Worm (Caenorhabditis elegans) whole organism, L1 larva: ENCODE measurements around the gene ZK1320.3.

Source experiments
- C04F5.9 ChIP-seq: sonication (generic microtip); optimal IDR thresholded peaks from 2 replicates; lab custom pipeline; 2016; ENCODE audit warnings: missing genetic modification characterization, missing compliant biosample characterization
- C16A3.4 ChIP-seq: fragments of 150-350 bp; optimal IDR thresholded peaks from 2 replicates; lab custom pipeline; 2014; ENCODE audit warnings: missing biosample characterization, missing genetic modification characterization
- Y116A8C.19 ChIP-seq: sonication (generic microtip); optimal IDR thresholded peaks from 2 replicates; lab custom pipeline; 2016; ENCODE audit warnings: missing compliant biosample characterization, missing genetic modification characterization, borderline replicate concordance
- alr-1 ChIP-seq: fragments of 200-800 bp; sonication (Bioruptor generic); optimal IDR thresholded peaks from 2 replicates; lab custom pipeline; 2018; ENCODE audit warnings: borderline replicate concordance, mild to moderate bottlenecking, missing genetic modification characterization, missing compliant biosample characterization
- ama-1 ChIP-seq: fragments of 150-350 bp; optimal IDR thresholded peaks from 2 replicates; lab custom pipeline; 2014
- blmp-1 ChIP-seq: fragments of 150-350 bp; optimal IDR thresholded peaks from 2 replicates; lab custom pipeline; 2014; ENCODE audit warnings: missing biosample characterization, missing genetic modification characterization
- ceh-8 ChIP-seq: fragments of 200-800 bp; sonication (Bioruptor generic); optimal IDR thresholded peaks from 2 replicates; lab custom pipeline; 2018; ENCODE audit warnings: mild to moderate bottlenecking, missing genetic modification characterization, moderate library complexity, missing compliant biosample characterization
- ceh-88 ChIP-seq: fragments of 200-800 bp; sonication (Bioruptor generic); IDR thresholded peaks from 2 replicates; pipeline ENCODE4 v1.3.6; 2022; ENCODE audit warnings: missing genetic modification characterization, missing compliant biosample characterization
- ceh-90 ChIP-seq: sonication (generic microtip); optimal IDR thresholded peaks from 2 replicates; lab custom pipeline; 2016; ENCODE audit warnings: missing genetic modification characterization, missing compliant biosample characterization
- dsc-1 ChIP-seq: sonication (generic microtip); optimal IDR thresholded peaks from 2 replicates; lab custom pipeline; 2016; ENCODE audit warnings: mild to moderate bottlenecking, missing genetic modification characterization, missing compliant biosample characterization
- elt-2 ChIP-seq: sonication (generic microtip); optimal IDR thresholded peaks from 2 replicates; lab custom pipeline; 2016; ENCODE audit warnings: missing genetic modification characterization, mild to moderate bottlenecking, inconsistent platforms, missing compliant biosample characterization, missing genetic modification reagents
- elt-3 ChIP-seq, 6 experiments: fragments of 150-350 bp in 1 of 6; sonication (generic microtip); optimal IDR thresholded peaks; 2 replicates each; lab custom pipeline; 2017 to 2018; ENCODE audit warnings: missing biosample characterization in 6 of 6, missing genetic modification characterization in 6 of 6, inconsistent platforms in 1 of 6
- fkh-10 ChIP-seq: sonication (generic microtip); optimal IDR thresholded peaks from 2 replicates; lab custom pipeline; 2017; ENCODE audit warnings: missing biosample characterization, missing genetic modification reagents, missing genetic modification characterization
- fkh-4 ChIP-seq: sonication (generic microtip); optimal IDR thresholded peaks from 2 replicates; lab custom pipeline; 2016; ENCODE audit warnings: missing compliant biosample characterization, missing genetic modification characterization, borderline replicate concordance
- fkh-8 ChIP-seq: sonication (generic microtip); optimal IDR thresholded peaks from 2 replicates; lab custom pipeline; 2016; ENCODE audit warnings: mild to moderate bottlenecking, missing genetic modification characterization, missing compliant biosample characterization
- grh-1 ChIP-seq: fragments of 200-800 bp; sonication (Bioruptor generic); IDR thresholded peaks from 2 replicates; pipeline ENCODE4 v1.3.6; 2022; ENCODE audit warnings: missing genetic modification reagents, missing genetic modification characterization, missing compliant biosample characterization
- hlh-17 ChIP-seq: fragments of 200-800 bp; sonication (Bioruptor generic); optimal IDR thresholded peaks from 2 replicates; lab custom pipeline; 2018; ENCODE audit warnings: missing genetic modification characterization, mild to moderate bottlenecking, missing compliant biosample characterization, moderate library complexity, borderline replicate concordance
- hlh-4 ChIP-seq: sonication (generic microtip); optimal IDR thresholded peaks from 2 replicates; lab custom pipeline; 2016; ENCODE audit warnings: mild to moderate bottlenecking, missing genetic modification characterization, missing compliant biosample characterization
- hpl-2 ChIP-seq: fragments of 150-350 bp; optimal IDR thresholded peaks from 2 replicates; lab custom pipeline; 2014; ENCODE audit warnings: missing biosample characterization, missing genetic modification reagents, missing genetic modification characterization
- irx-1 ChIP-seq: sonication (generic microtip); optimal IDR thresholded peaks from 2 replicates; lab custom pipeline; 2016; ENCODE audit warnings: missing genetic modification characterization, missing compliant biosample characterization
- lin-14 ChIP-seq: fragments of 200-800 bp; sonication (Bioruptor generic); optimal IDR thresholded peaks from 2 replicates; lab custom pipeline; 2018; ENCODE audit warnings: mild to moderate bottlenecking, missing genetic modification characterization, moderate library complexity, missing compliant biosample characterization
- lin-35 ChIP-seq, 2 experiments: fragments of 150-350 bp; optimal IDR thresholded peaks; 2 replicates each; lab custom pipeline; 2014; ENCODE audit warnings: missing biosample characterization in 2 of 2, missing genetic modification characterization in 2 of 2, missing genetic modification reagents in 2 of 2
- lin-39 ChIP-seq: fragments of 150-350 bp; optimal IDR thresholded peaks from 2 replicates; lab custom pipeline; 2014; ENCODE audit warnings: missing biosample characterization, missing genetic modification reagents, missing genetic modification characterization
- lsy-2 ChIP-seq, 2 experiments: fragments of 150-350 bp; optimal IDR thresholded peaks; 2 replicates each; lab custom pipeline; 2014; ENCODE audit warnings: missing biosample characterization in 2 of 2, missing genetic modification characterization in 2 of 2
- mab-9 ChIP-seq: fragments of 200-800 bp; sonication (Bioruptor generic); IDR thresholded peaks from 2 replicates; pipeline ENCODE4 v1.3.6; 2022; ENCODE audit warnings: missing genetic modification reagents, missing genetic modification characterization, missing compliant biosample characterization
- mdl-1 ChIP-seq, 2 experiments: fragments of 150-350 bp; optimal IDR thresholded peaks; 2 replicates each; lab custom pipeline; 2014 to 2017; ENCODE audit warnings: missing biosample characterization in 2 of 2, missing genetic modification characterization in 2 of 2, inconsistent platforms in 1 of 2
- mep-1 ChIP-seq: fragments of 150-350 bp; optimal IDR thresholded peaks from 2 replicates; lab custom pipeline; 2014; ENCODE audit warnings: missing biosample characterization, missing genetic modification characterization
- nhr-12 ChIP-seq: sonication (generic microtip); optimal IDR thresholded peaks from 2 replicates; lab custom pipeline; 2017; ENCODE audit warnings: missing biosample characterization, missing genetic modification characterization
- nhr-19 ChIP-seq: fragments of 200-800 bp; sonication (Bioruptor generic); conservative IDR thresholded peaks from 2 replicates; pipeline ENCODE4 v1.3.6; 2022; ENCODE audit warnings: missing genetic modification characterization, missing compliant biosample characterization
- nhr-20 ChIP-seq: sonication (generic microtip); optimal IDR thresholded peaks from 2 replicates; lab custom pipeline; 2016; ENCODE audit warnings: mild to moderate bottlenecking, missing genetic modification characterization, missing compliant biosample characterization
- nhr-28 ChIP-seq: fragments of 150-350 bp; optimal IDR thresholded peaks from 2 replicates; lab custom pipeline; 2014; ENCODE audit warnings: missing biosample characterization, missing genetic modification characterization
- nhr-47 ChIP-seq: sonication (generic microtip); optimal IDR thresholded peaks from 2 replicates; lab custom pipeline; 2016; ENCODE audit warnings: mild to moderate bottlenecking, missing genetic modification characterization, moderate library complexity, missing compliant biosample characterization
- nhr-71 ChIP-seq: sonication (generic microtip); optimal IDR thresholded peaks from 2 replicates; lab custom pipeline; 2016; ENCODE audit warnings: mild to moderate bottlenecking, missing genetic modification characterization, moderate library complexity, missing compliant biosample characterization
- nhr-84 ChIP-seq: sonication (generic microtip); optimal IDR thresholded peaks from 2 replicates; lab custom pipeline; 2017; ENCODE audit warnings: missing biosample characterization, missing genetic modification characterization
- nhr-85 ChIP-seq: sonication (generic microtip); peaks from one replicate; lab custom pipeline; 2016; ENCODE audit warnings: missing genetic modification characterization, inconsistent platforms, missing compliant biosample characterization
- pag-3 ChIP-seq: sonication (generic microtip); optimal IDR thresholded peaks from 2 replicates; lab custom pipeline; 2017; ENCODE audit warnings: missing genetic modification characterization, mild to moderate bottlenecking, missing compliant biosample characterization, antibody characterized with exemption, borderline replicate concordance; ENCODE audit not compliant: insufficient read depth
- pqm-1 ChIP-seq: sonication (generic microtip); optimal IDR thresholded peaks from 3 replicates; lab custom pipeline; 2017; ENCODE audit warnings: missing biosample characterization, missing genetic modification characterization
- snpc-4 ChIP-seq: fragments of 150-350 bp; optimal IDR thresholded peaks from 2 replicates; lab custom pipeline; 2014; ENCODE audit warnings: missing biosample characterization, missing genetic modification characterization
- snu-23 ChIP-seq: sonication (generic microtip); optimal IDR thresholded peaks from 2 replicates; lab custom pipeline; 2016; ENCODE audit warnings: missing genetic modification characterization, missing compliant biosample characterization
- sox-4 ChIP-seq: sonication (generic microtip); optimal IDR thresholded peaks from 2 replicates; lab custom pipeline; 2016; ENCODE audit warnings: missing genetic modification characterization, missing compliant biosample characterization
- tbx-2 ChIP-seq: sonication (generic microtip); optimal IDR thresholded peaks from 2 replicates; lab custom pipeline; 2016; ENCODE audit warnings: missing genetic modification characterization, missing compliant biosample characterization
- unc-30 ChIP-seq: sonication (generic microtip); optimal IDR thresholded peaks from 2 replicates; lab custom pipeline; 2017; ENCODE audit warnings: missing biosample characterization, missing genetic modification characterization
- unc-62 ChIP-seq: fragments of 150-350 bp; optimal IDR thresholded peaks from 2 replicates; lab custom pipeline; 2014; ENCODE audit warnings: missing biosample characterization, missing genetic modification reagents, missing genetic modification characterization
- unc-86 ChIP-seq: sonication (generic microtip); optimal IDR thresholded peaks from 2 replicates; lab custom pipeline; 2016; ENCODE audit warnings: missing genetic modification characterization, missing compliant biosample characterization
- unc-98 ChIP-seq: fragments of 200-800 bp; sonication (Bioruptor generic); IDR thresholded peaks from 2 replicates; pipeline ENCODE4 v1.3.6; 2022; ENCODE audit warnings: missing genetic modification characterization, missing compliant biosample characterization
- xbp-1 ChIP-seq: sonication (generic microtip); optimal IDR thresholded peaks from 2 replicates; lab custom pipeline; 2016; ENCODE audit warnings: missing genetic modification characterization, missing compliant biosample characterization
- zip-4 ChIP-seq: fragments of 200-800 bp; sonication (Bioruptor generic); optimal IDR thresholded peaks from 2 replicates; lab custom pipeline; 2018; ENCODE audit warnings: mild to moderate bottlenecking, missing genetic modification characterization, moderate library complexity, missing compliant biosample characterization

The ZK1320.3 gene

ce11 chrII:9660379-9660778 lies at the start of gene ZK1320.3:
Gene ZK1320.3 (minus strand): TSS chrII:9660419.
- no peak for TF ChIP-seq unc-86
- TF ChIP-seq Y116A8C.19 (tag; lab: Kevin White, UChicago) = no peak
- TF ChIP-seq C04F5.9 (tag; lab: Kevin White, UChicago) = no peak
- no peak for TF ChIP-seq pag-3 (tag; lab: Kevin White, UChicago)

DNA sequence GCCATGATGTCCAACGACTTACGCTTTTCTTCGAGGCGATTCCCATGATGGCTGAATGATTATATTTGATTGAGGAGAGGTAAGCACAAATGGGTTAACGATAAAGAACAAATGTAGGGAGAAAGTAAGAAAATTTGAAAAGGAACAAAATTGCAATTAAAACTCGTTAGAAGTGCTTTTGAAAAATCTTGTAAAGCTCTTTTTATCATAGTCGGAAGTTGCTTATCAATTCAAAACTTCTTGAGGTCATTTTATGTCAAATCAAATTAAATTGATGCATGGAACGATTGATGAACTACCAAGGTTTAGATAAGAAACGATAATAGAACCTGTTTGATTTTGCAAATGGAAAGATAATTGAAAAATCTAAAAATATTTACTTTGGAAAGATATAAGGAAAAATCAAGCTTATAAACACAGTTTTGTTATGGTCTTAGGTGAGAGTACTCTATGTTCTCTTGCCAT lies 48.6 kb upstream of the ZK1320.3 start, which contains the start of gene glt-5:
Gene glt-5 (minus strand): TSS at position 51 of the 465 bp plus-strand sequence.
- no peak for TF ChIP-seq nhr-19
- peak; percentile 51 for TF ChIP-seq nhr-85 (tag; lab: Kevin White, UChicago)
- 0 out of 2 replicates have a peak, but pooled peaks have one; percentile 16 for TF ChIP-seq grh-1 (GFP tag; lab: Robert Waterston, UW)
- TF ChIP-seq elt-2 (tag; lab: Kevin White, UChicago) = no peak
- no peak for TF ChIP-seq alr-1 (tag; lab: Kevin White, UChicago)
- no peak for TF ChIP-seq snu-23 (GFP tag; lab: Kevin White, UChicago)
- no peak for TF ChIP-seq ceh-88 (GFP tag; lab: Robert Waterston, UW)
- TF ChIP-seq elt-3 (tag; optimal IDR thresholded peaks at IDR 0.05; lab: Kevin White, UChicago) = peak in 5 of 6 experiments; percentile 16 to 71 (median 58)

DNA sequence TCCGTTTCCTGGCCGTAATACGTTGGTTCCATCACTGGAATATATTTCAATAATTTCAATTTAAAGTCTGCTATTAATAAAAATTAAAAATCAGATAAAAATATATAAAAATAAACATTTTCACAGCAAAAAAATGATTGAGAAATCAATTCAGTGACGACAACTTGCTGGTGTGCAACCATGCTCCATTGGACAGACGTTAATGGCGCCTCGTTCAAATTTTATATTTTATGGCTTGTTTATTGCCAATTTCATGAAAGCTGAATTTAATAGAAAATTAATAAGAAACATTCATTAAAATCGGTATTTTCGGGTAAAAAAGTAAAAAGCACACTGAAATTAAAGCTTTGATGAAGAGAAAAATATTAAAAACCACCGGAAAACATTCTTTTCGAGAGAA lies 46.0 kb upstream of the ZK1320.3 start, which contains the start of gene Y53C12A.3:
Gene Y53C12A.3 (minus strand): TSS at position 34 of the 400 bp plus-strand sequence.
- TF ChIP-seq pqm-1 (tag; lab: Kevin White, UChicago) (no peak), blmp-1 (tag; lab: Kevin White, UChicago) (peak; percentile 51), zip-4 (GFP tag; lab: Kevin White, UChicago) (no peak), nhr-20 (tag; lab: Kevin White, UChicago) (peak; percentile 47), ceh-90 (no peak), unc-86 (no peak), unc-30 (tag; lab: Kevin White, UChicago) (no peak), lin-35 (GFP tag; optimal IDR thresholded peaks at IDR 0.05; lab: Kevin White, UChicago) (peak; percentile 91 to 97), ceh-88 (GFP tag; lab: Robert Waterston, UW) (no peak), fkh-10 (GFP tag; lab: Kevin White, UChicago) (no peak), lin-39 (tag; lab: Kevin White, UChicago) (no peak), fkh-4 (tag; lab: Kevin White, UChicago) (no peak), hpl-2 (GFP tag; lab: Kevin White, UChicago) (no peak), fkh-8 (tag; lab: Kevin White, UChicago) (no peak), nhr-47 (tag; lab: Kevin White, UChicago) (peak; percentile 38), ceh-8 (GFP tag; lab: Kevin White, UChicago) (no peak), nhr-12 (tag; lab: Kevin White, UChicago) (no peak), nhr-19 (no peak), lin-14 (peak; percentile 38), ama-1 (lab: Kevin White, UChicago) (no peak), nhr-84 (tag; lab: Kevin White, UChicago) (no peak), dsc-1 (tag; lab: Kevin White, UChicago) (no peak), hlh-4 (no peak), irx-1 (tag; lab: Kevin White, UChicago) (no peak), hlh-17 (GFP tag; lab: Kevin White, UChicago) (no peak), snu-23 (GFP tag; lab: Kevin White, UChicago) (peak; percentile 46), C04F5.9 (tag; lab: Kevin White, UChicago) (no peak), unc-98 (GFP tag; lab: Robert Waterston, UW) (no peak), xbp-1 (tag; lab: Kevin White, UChicago) (peak; percentile 43), mep-1 (tag; lab: Kevin White, UChicago) (peak; percentile 58), unc-62 (GFP tag; lab: Kevin White, UChicago) (no peak), sox-4 (tag; lab: Kevin White, UChicago) (no peak), alr-1 (tag; lab: Kevin White, UChicago) (no peak), mdl-1 (tag; optimal IDR thresholded peaks at IDR 0.05; lab: Kevin White, UChicago) (no peak), nhr-71 (tag; lab: Kevin White, UChicago) (peak; percentile 44), lsy-2 (tag; optimal IDR thresholded peaks at IDR 0.05; lab: Kevin White, UChicago) (peak; percentile 50 to 81), snpc-4 (tag; lab: Kevin White, UChicago) (no peak), mab-9 (GFP tag; lab: Robert Waterston, UW) (no peak), tbx-2 (peak; percentile 17), nhr-28 (no peak), pag-3 (tag; lab: Kevin White, UChicago) (no peak), C16A3.4 (peak; percentile 71)
